Worm (Caenorhabditis elegans) whole organism, L4/young adult: ENCODE results near the gene C11H1.9.

Experiments used
- W03F9.2 ChIP-seq: fragments of 150-350 bp; optimal IDR thresholded peaks from 2 replicates; lab custom pipeline; 2014; ENCODE audit warnings: missing biosample characterization, missing genetic modification characterization
- dao-5 ChIP-seq: sonication (generic microtip); optimal IDR thresholded peaks from 2 replicates; lab custom pipeline; 2016; ENCODE audit warnings: missing genotype, missing genetic modification characterization, moderate library complexity, missing compliant biosample characterization

- TF ChIP-seq dao-5 (tag; lab: Kevin White, UChicago), result no peak
- no peak for TF ChIP-seq W03F9.2
These were observed 45.9 kb upstream of the C11H1.9 start for ce11 chrX:14366081-14366480.
